Fruit fly (Drosophila melanogaster) whole organism, embryonic: ENCODE measurements around the gene gukh.

Experiments used
- Aef1 ChIP-seq: fragments of 200-800 bp; sonication (Bioruptor generic); IDR thresholded peaks from 3 replicates; pipeline ENCODE4 v1.3.6; 2022; ENCODE audit warnings: missing biosample characterization, missing genetic modification characterization
- Atf6 ChIP-seq: fragments of 200-800 bp; sonication (Bioruptor generic); IDR thresholded peaks from 2 replicates; pipeline ENCODE4 v1.3.6; 2022; ENCODE audit warnings: missing biosample characterization, missing genetic modification characterization
- CG11504 ChIP-seq: fragments of 200-800 bp; sonication (Bioruptor generic); optimal IDR thresholded peaks from 3 replicates; lab custom pipeline; 2019; ENCODE audit warnings: missing biosample characterization, mild to moderate bottlenecking, missing genetic modification characterization, moderate library complexity
- CG12769 ChIP-seq: fragments of 200-800 bp; sonication (Bioruptor generic); optimal IDR thresholded peaks from 2 replicates; lab custom pipeline; 2019; ENCODE audit warnings: missing biosample characterization, mild to moderate bottlenecking, missing genetic modification characterization, moderate library complexity
- CG14441 ChIP-seq: fragments of 200-800 bp; sonication (Bioruptor generic); IDR thresholded peaks from 2 replicates; pipeline ENCODE4 v1.3.6; 2022; ENCODE audit warnings: missing biosample characterization, missing genetic modification characterization
- CG14710 ChIP-seq: fragments of 200-800 bp; sonication (Bioruptor generic); optimal IDR thresholded peaks from 3 replicates; lab custom pipeline; 2019; ENCODE audit warnings: missing biosample characterization, mild to moderate bottlenecking, missing genetic modification characterization, moderate library complexity
- CG14860 ChIP-seq: fragments of 200-800 bp; sonication (Bioruptor generic); IDR thresholded peaks from 3 replicates; pipeline ENCODE4 v1.3.6; 2022; ENCODE audit warnings: missing biosample characterization, missing genetic modification characterization; ENCODE audit not compliant: partially characterized antibody
- CG15073 ChIP-seq: fragments of 200-800 bp; sonication (Bioruptor generic); optimal IDR thresholded peaks from 2 replicates; lab custom pipeline; 2016; ENCODE audit warnings: missing biosample characterization, missing genetic modification characterization
- CG1602 ChIP-seq: fragments of 200-800 bp; sonication (Bioruptor generic); optimal IDR thresholded peaks from 3 replicates; lab custom pipeline; 2016; ENCODE audit warnings: missing biosample characterization, missing genetic modification characterization
- CG1603 ChIP-seq: fragments of 200-800 bp; sonication (Bioruptor generic); optimal IDR thresholded peaks from 2 replicates; lab custom pipeline; 2019; ENCODE audit warnings: missing biosample characterization, mild to moderate bottlenecking, missing genetic modification characterization, moderate library complexity
- CG18599 ChIP-seq: fragments of 200-800 bp; sonication (Bioruptor generic); optimal IDR thresholded peaks from 3 replicates; lab custom pipeline; 2017; ENCODE audit warnings: missing biosample characterization, missing genetic modification characterization, mild to moderate bottlenecking, moderate library complexity, missing genetic modification reagents
- CG2889 ChIP-seq: fragments of 200-800 bp; sonication (Bioruptor generic); IDR thresholded peaks from 3 replicates; pipeline ENCODE4 v1.3.6; 2022; ENCODE audit warnings: missing biosample characterization, missing genetic modification characterization
- CG34376 ChIP-seq: fragments of 200-800 bp; sonication (Bioruptor generic); optimal IDR thresholded peaks from 2 replicates; lab custom pipeline; 2018; ENCODE audit warnings: missing biosample characterization, mild to moderate bottlenecking, missing genetic modification characterization
- CG3726 ChIP-seq: fragments of 200-800 bp; sonication (Bioruptor generic); IDR thresholded peaks from 3 replicates; pipeline ENCODE4, ENCODE4 v1.3.6; 2022; ENCODE audit warnings: missing biosample characterization, missing genetic modification characterization
- CG4404 ChIP-seq: fragments of 200-800 bp; sonication (Bioruptor generic); IDR thresholded peaks from 2 replicates; pipeline ENCODE4 v1.3.6; 2022; ENCODE audit warnings: missing biosample characterization, missing genetic modification characterization
- CG6683 ChIP-seq: fragments of 200-800 bp; sonication (Bioruptor generic); optimal IDR thresholded peaks from 2 replicates; lab custom pipeline; 2017; ENCODE audit warnings: missing biosample characterization, mild to moderate bottlenecking, missing genetic modification characterization, missing genetic modification reagents
- CG6689 ChIP-seq: fragments of 200-800 bp; sonication (Bioruptor generic); IDR thresholded peaks from 2 replicates; pipeline ENCODE4 v1.3.6; 2022; ENCODE audit warnings: missing biosample characterization, missing genetic modification characterization
- CG7357 ChIP-seq: fragments of 200-800 bp; sonication (Bioruptor generic); IDR thresholded peaks from 3 replicates; pipeline ENCODE4 v1.3.6; 2022; ENCODE audit warnings: missing biosample characterization, missing genetic modification characterization
- CG9215 ChIP-seq: fragments of 200-800 bp; sonication (Bioruptor generic); IDR thresholded peaks from 2 replicates; pipeline ENCODE4 v1.3.6; 2022; ENCODE audit warnings: missing biosample characterization, missing genetic modification characterization
- CG9932 ChIP-seq: fragments of 200-800 bp; sonication (Bioruptor generic); IDR thresholded peaks from 2 replicates; pipeline ENCODE4 v1.3.6; 2022; ENCODE audit warnings: missing biosample characterization, missing genetic modification characterization
- Dek ChIP-seq: fragments of 200-800 bp; sonication (Bioruptor generic); optimal IDR thresholded peaks from 3 replicates; lab custom pipeline; 2019; ENCODE audit warnings: missing biosample characterization, mild to moderate bottlenecking, missing genetic modification characterization, moderate library complexity
- Hmr ChIP-seq: fragments of 200-800 bp; sonication (Bioruptor generic); optimal IDR thresholded peaks from 3 replicates; lab custom pipeline; 2017; ENCODE audit warnings: mild to moderate bottlenecking, missing biosample characterization, missing genetic modification reagents, missing genetic modification characterization
- MESR4 ChIP-seq: fragments of 200-800 bp; sonication (Bioruptor generic); optimal IDR thresholded peaks from 2 replicates; lab custom pipeline; 2018; ENCODE audit warnings: missing biosample characterization, mild to moderate bottlenecking, missing genetic modification characterization, moderate library complexity
- Mad ChIP-seq: fragments of 200-800 bp; sonication (Bioruptor generic); optimal IDR thresholded peaks from 2 replicates; lab custom pipeline; 2016; ENCODE audit warnings: missing biosample characterization, missing genetic modification characterization
- Mes4 ChIP-seq: fragments of 200-800 bp; sonication (Bioruptor generic); optimal IDR thresholded peaks from 2 replicates; lab custom pipeline; 2016; ENCODE audit warnings: missing biosample characterization, missing genetic modification characterization
- Ravus ChIP-seq: fragments of 200-800 bp; sonication (Bioruptor generic); IDR thresholded peaks from 2 replicates; pipeline ENCODE4 v1.3.6; 2022; ENCODE audit warnings: missing biosample characterization, missing genetic modification characterization
- Taf1 ChIP-seq: fragments of 200-800 bp; sonication (Bioruptor generic); IDR thresholded peaks from 2 replicates; pipeline ENCODE4 v1.3.6; 2022; ENCODE audit warnings: missing biosample characterization, missing genetic modification characterization
- ato ChIP-seq: fragments of 200-800 bp; sonication (Bioruptor generic); IDR thresholded peaks from 2 replicates; pipeline ENCODE4 v1.3.6; 2022; ENCODE audit warnings: missing biosample characterization, missing genetic modification characterization; ENCODE audit not compliant: partially characterized antibody
- bigmax ChIP-seq: fragments of 200-800 bp; sonication (Bioruptor generic); optimal IDR thresholded peaks from 2 replicates; lab custom pipeline; 2018; ENCODE audit warnings: missing biosample characterization, mild to moderate bottlenecking, missing genetic modification characterization
- br ChIP-seq: fragments of >200 bp; optimal IDR thresholded peaks from 2 replicates; lab custom pipeline; 2017
- chm ChIP-seq: fragments of 200-800 bp; sonication (Bioruptor generic); IDR thresholded peaks from 2 replicates; pipeline ENCODE4 v1.3.6; 2022; ENCODE audit warnings: missing biosample characterization, missing genetic modification characterization
- ci ChIP-seq: fragments of 200-800 bp; sonication (Bioruptor generic); IDR thresholded peaks from 3 replicates; pipeline ENCODE4 v1.3.6; 2022; ENCODE audit warnings: missing biosample characterization, missing genetic modification characterization
- da ChIP-seq: fragments of 200-800 bp; sonication (Bioruptor generic); optimal IDR thresholded peaks from 2 replicates; lab custom pipeline; 2016; ENCODE audit warnings: missing biosample characterization, missing genetic modification characterization
- disco-r ChIP-seq: fragments of 200-800 bp; sonication (Bioruptor generic); optimal IDR thresholded peaks from 2 replicates; lab custom pipeline; 2016; ENCODE audit warnings: missing biosample characterization, missing genetic modification characterization
- dm ChIP-seq: fragments of 200-800 bp; sonication (Bioruptor generic); optimal IDR thresholded peaks from 3 replicates; lab custom pipeline; 2016; ENCODE audit warnings: missing biosample characterization, missing genetic modification characterization
- en ChIP-seq: fragments of 200-800 bp; sonication (Bioruptor generic); optimal IDR thresholded peaks from 2 replicates; lab custom pipeline; 2016; ENCODE audit warnings: missing biosample characterization, missing genetic modification characterization
- eve ChIP-seq, 2 experiments: fragments of >200 bp; optimal IDR thresholded peaks; 2 replicates each; lab custom pipeline; 2017; ENCODE audit warnings: missing biosample characterization in 2 of 2, missing genetic modification characterization in 2 of 2
- fd3F ChIP-seq: fragments of 200-800 bp; sonication (Bioruptor generic); optimal IDR thresholded peaks from 2 replicates; lab custom pipeline; 2018; ENCODE audit warnings: missing biosample characterization, mild to moderate bottlenecking, missing genetic modification characterization, moderate library complexity
- hbn ChIP-seq: fragments of 200-800 bp; sonication (Bioruptor generic); IDR thresholded peaks from 2 replicates; pipeline ENCODE4 v1.3.6; 2022; ENCODE audit warnings: missing biosample characterization, missing genetic modification characterization; ENCODE audit not compliant: partially characterized antibody
- knrl ChIP-seq: fragments of 200-800 bp; sonication (Bioruptor generic); IDR thresholded peaks from 3 replicates; pipeline ENCODE4 v1.3.6; 2022; ENCODE audit warnings: missing biosample characterization, missing genetic modification characterization; ENCODE audit not compliant: partially characterized antibody
- odd ChIP-seq: fragments of 200-800 bp; sonication (Bioruptor generic); optimal IDR thresholded peaks from 2 replicates; lab custom pipeline; 2017; ENCODE audit warnings: missing biosample characterization, mild to moderate bottlenecking, missing genetic modification characterization
- prd ChIP-seq, 3 experiments: fragments of >200 bp in 2 of 3; fragments of 200-800 bp in 1 of 3; sonication (Bioruptor generic) in 1 of 3; optimal IDR thresholded peaks in 2 of 3; IDR thresholded peaks in 1 of 3; 2 replicates in 2 of 3; 3 replicates in 1 of 3; pipeline versions ENCODE4 v1.3.6 to Lab custom; 2017 to 2022; ENCODE audit warnings: missing biosample characterization in 1 of 3, missing genetic modification characterization in 1 of 3
- psq ChIP-seq: fragments of 200-800 bp; sonication (Bioruptor generic); optimal IDR thresholded peaks from 2 replicates; lab custom pipeline; 2017; ENCODE audit warnings: missing biosample characterization, missing genetic modification characterization
- schlank ChIP-seq: fragments of 200-800 bp; sonication (Bioruptor generic); optimal IDR thresholded peaks from 2 replicates; lab custom pipeline; 2018; ENCODE audit warnings: missing biosample characterization, mild to moderate bottlenecking, missing genetic modification characterization
- slbo ChIP-seq: fragments of 200-800 bp; sonication (Bioruptor generic); IDR thresholded peaks from 2 replicates; pipeline ENCODE4 v1.3.6; 2022; ENCODE audit warnings: missing biosample characterization, missing genetic modification characterization
- sob ChIP-seq: fragments of 200-800 bp; sonication (Bioruptor generic); IDR thresholded peaks from 2 replicates; pipeline ENCODE4 v1.3.6; 2022; ENCODE audit warnings: missing biosample characterization, missing genetic modification characterization
- sr ChIP-seq: fragments of 200-800 bp; sonication (Bioruptor generic); IDR thresholded peaks from 3 replicates; pipeline ENCODE4 v1.3.6; 2022; ENCODE audit warnings: missing biosample characterization, missing genetic modification characterization
- ssp ChIP-seq: fragments of 200-800 bp; sonication (Bioruptor generic); IDR thresholded peaks from 2 replicates; pipeline ENCODE4 v1.3.6; 2022; ENCODE audit warnings: missing biosample characterization, missing genetic modification characterization
- toy ChIP-seq: fragments of 200-800 bp; sonication (Bioruptor generic); IDR thresholded peaks from 2 replicates; pipeline ENCODE4 v1.3.6; 2022; ENCODE audit warnings: missing biosample characterization, missing genetic modification characterization
- vnd ChIP-seq: fragments of 200-800 bp; sonication (Bioruptor generic); IDR thresholded peaks from 3 replicates; pipeline ENCODE4 v1.3.6; 2022; ENCODE audit warnings: missing biosample characterization, missing genetic modification characterization; ENCODE audit not compliant: partially characterized antibody

gukh gene

DNA sequence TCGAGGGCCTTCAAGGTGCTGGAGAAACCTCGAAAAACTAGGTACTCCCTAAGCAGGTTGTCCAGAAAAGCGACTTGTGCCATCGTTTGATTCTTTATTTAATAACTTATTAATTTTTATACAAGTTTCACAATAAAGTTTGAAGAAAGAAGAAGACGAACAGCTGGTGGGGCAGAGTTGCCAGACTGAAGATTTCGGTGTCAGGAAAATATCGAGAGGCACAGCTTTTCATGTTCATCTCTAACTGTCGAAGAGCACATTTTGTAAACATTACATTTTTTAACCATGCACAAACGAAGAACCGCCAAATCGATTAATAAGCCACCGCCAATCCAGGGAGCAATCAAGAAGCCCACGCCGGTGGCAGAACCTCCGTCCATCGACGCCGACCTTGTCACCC, 40.0 kb downstream of the gukh start, which contains the start of the genes CG6005 and CG14286 (continued):
- TF ChIP-seq CG6683 (GFP tag; lab: Kevin White, UChicago) (no peak), MESR4 (GFP tag; lab: Kevin White, UChicago) (peak; percentile 78), bigmax (GFP tag; lab: Kevin White, UChicago) (no peak), Mes4 (GFP tag; lab: Kevin White, UChicago) (no peak), Aef1 (GFP tag; lab: Robert Waterston, UW) (peak; percentile 65), odd (GFP tag; lab: Kevin White, UChicago) (no peak), prd (optimal IDR thresholded peaks at IDR 0.05; lab: Kevin White, UChicago) (no peak), prd (GFP tag; IDR thresholded peaks at IDR 0.05; lab: Robert Waterston, UW) (peak; percentile 80), CG2889 (GFP tag; lab: Robert Waterston, UW) (0 out of 3 replicates have a peak, but pooled peaks have one; percentile 25), CG9932 (peak; percentile 93), CG7357 (GFP tag; lab: Robert Waterston, UW) (no peak), eve (GFP tag; optimal IDR thresholded peaks at IDR 0.05; lab: Kevin White, UChicago) (no peak), ssp (GFP tag; lab: Robert Waterston, UW) (peak; percentile 45), CG14441 (peak; percentile 58; the same call in 1 of the 2 replicates), schlank (no peak), da (peak; percentile 32), Ravus (GFP tag; lab: Robert Waterston, UW) (no peak; the same call in 1 of the 2 replicates), dm (GFP tag; lab: Kevin White, UChicago) (peak; percentile 82), Atf6 (GFP tag; lab: Robert Waterston, UW) (peak; percentile 62), ci (GFP tag; lab: Robert Waterston, UW) (peak; percentile 87), CG3726 (GFP tag; lab: Robert Waterston, UW) (no peak), knrl (GFP tag; lab: Robert Waterston, UW) (peak; percentile 84), vnd (GFP tag; lab: Robert Waterston, UW) (peak; percentile 79), CG15073 (no peak), CG1603 (peak; percentile 64), disco-r (GFP tag; lab: Kevin White, UChicago) (peak; percentile 31), hbn (GFP tag; lab: Robert Waterston, UW) (peak; percentile 80), Mad (GFP tag; lab: Kevin White, UChicago) (peak; percentile 69), CG14710 (tag; lab: Kevin White, UChicago) (peak; percentile 37), fd3F (peak; percentile 35), CG4404 (GFP tag; lab: Robert Waterston, UW) (0 out of 2 replicates have a peak, but pooled peaks have one; percentile 9), toy (0 out of 2 replicates have a peak, but pooled peaks have one; percentile 8), Dek (tag; lab: Kevin White, UChicago) (peak; percentile 19), br (lab: Kevin White, UChicago) (no peak), sob (GFP tag; lab: Robert Waterston, UW) (peak; percentile 83), ato (GFP tag; lab: Robert Waterston, UW) (peak; percentile 84), sr (GFP tag; lab: Robert Waterston, UW) (0 out of 3 replicates have a peak, but pooled peaks have one; percentile 18), CG11504 (tag; lab: Kevin White, UChicago) (peak; percentile 46), chm (GFP tag; lab: Robert Waterston, UW) (peak; percentile 85), CG14860 (GFP tag; lab: Robert Waterston, UW) (peak; percentile 59), CG9215 (peak; percentile 67), CG1602 (GFP tag; lab: Kevin White, UChicago) (peak; percentile 47), CG6689 (GFP tag; lab: Robert Waterston, UW) (peak; percentile 32; the same call in 1 of the 2 replicates), Taf1 (GFP tag; lab: Robert Waterston, UW) (no peak), CG18599 (no peak), CG12769 (tag; lab: Kevin White, UChicago) (peak; percentile 69), psq (GFP tag; lab: Kevin White, UChicago) (peak; percentile 2), CG34376 (GFP tag; lab: Kevin White, UChicago) (peak; percentile 17), en (no peak), Hmr (GFP tag; lab: Kevin White, UChicago) (peak; percentile 44), slbo (GFP tag; lab: Robert Waterston, UW) (peak; percentile 94)
